Fruit fly (Drosophila melanogaster) whole organism, embryonic: ENCODE data around the gene CG14043.

Source experiments
- CG10267 ChIP-seq: fragments of 200-800 bp; sonication (Bioruptor generic); optimal IDR thresholded peaks from 2 replicates; lab custom pipeline; 2018; ENCODE audit warnings: missing biosample characterization, mild to moderate bottlenecking, missing genetic modification characterization, moderate library complexity
- CG11696 ChIP-seq: fragments of 200-800 bp; sonication (Bioruptor generic); IDR thresholded peaks from 2 replicates; pipeline ENCODE4 v1.3.6; 2022; ENCODE audit warnings: missing biosample characterization, missing genetic modification characterization
- CG13123 ChIP-seq: fragments of 200-800 bp; sonication (Bioruptor generic); optimal IDR thresholded peaks from 2 replicates; lab custom pipeline; 2016; ENCODE audit warnings: missing biosample characterization, missing genetic modification characterization
- CG15073 ChIP-seq: fragments of 200-800 bp; sonication (Bioruptor generic); optimal IDR thresholded peaks from 2 replicates; lab custom pipeline; 2016; ENCODE audit warnings: missing biosample characterization, missing genetic modification characterization
- CG15514 ChIP-seq: fragments of 200-800 bp; sonication (Bioruptor generic); optimal IDR thresholded peaks from 3 replicates; lab custom pipeline; 2017; ENCODE audit warnings: missing biosample characterization, missing genetic modification characterization, mild to moderate bottlenecking, moderate library complexity, missing genetic modification reagents
- CG17186 ChIP-seq: fragments of 200-800 bp; sonication (Bioruptor generic); optimal IDR thresholded peaks from 3 replicates; lab custom pipeline; 2017; ENCODE audit warnings: missing biosample characterization, missing genetic modification reagents, missing genetic modification characterization
- CG18599 ChIP-seq: fragments of 200-800 bp; sonication (Bioruptor generic); optimal IDR thresholded peaks from 3 replicates; lab custom pipeline; 2017; ENCODE audit warnings: missing biosample characterization, missing genetic modification characterization, mild to moderate bottlenecking, moderate library complexity, missing genetic modification reagents
- CG31224 ChIP-seq: fragments of 200-800 bp; sonication (Bioruptor generic); IDR thresholded peaks from 2 replicates; pipeline ENCODE4 v1.3.6; 2022; ENCODE audit warnings: missing biosample characterization, missing genetic modification characterization
- CG33557 ChIP-seq: fragments of 200-800 bp; sonication (Bioruptor generic); optimal IDR thresholded peaks from 2 replicates; lab custom pipeline; 2019; ENCODE audit warnings: missing biosample characterization, mild to moderate bottlenecking, missing genetic modification characterization, moderate library complexity
- CG3407 ChIP-seq: fragments of 200-800 bp; sonication (Bioruptor generic); optimal IDR thresholded peaks from 2 replicates; lab custom pipeline; 2018; ENCODE audit warnings: missing biosample characterization, mild to moderate bottlenecking, missing genetic modification characterization
- CG3726 ChIP-seq: fragments of 200-800 bp; sonication (Bioruptor generic); IDR thresholded peaks from 3 replicates; pipeline ENCODE4, ENCODE4 v1.3.6; 2022; ENCODE audit warnings: missing biosample characterization, missing genetic modification characterization
- CG3995 ChIP-seq: fragments of 200-800 bp; sonication (Bioruptor generic); optimal IDR thresholded peaks from 3 replicates; lab custom pipeline; 2016; ENCODE audit warnings: missing biosample characterization, missing genetic modification characterization
- CG4820 ChIP-seq: fragments of 200-800 bp; sonication (Bioruptor generic); optimal IDR thresholded peaks from 3 replicates; lab custom pipeline; 2016; ENCODE audit warnings: missing biosample characterization, missing genetic modification characterization
- CG4854 ChIP-seq: fragments of 200-800 bp; sonication (Bioruptor generic); optimal IDR thresholded peaks from 2 replicates; lab custom pipeline; 2016; ENCODE audit warnings: missing biosample characterization, missing genetic modification characterization, inconsistent platforms
- CG5953 ChIP-seq: fragments of 200-800 bp; sonication (Bioruptor generic); IDR thresholded peaks from 2 replicates; pipeline ENCODE4 v1.3.6; 2022; ENCODE audit warnings: missing biosample characterization, missing genetic modification characterization
- CG7928 ChIP-seq: fragments of 200-800 bp; sonication (Bioruptor generic); optimal IDR thresholded peaks from 2 replicates; lab custom pipeline; 2017; ENCODE audit warnings: missing biosample characterization, mild to moderate bottlenecking, missing genetic modification characterization
- CG8944 ChIP-seq: fragments of 200-800 bp; sonication (Bioruptor generic); optimal IDR thresholded peaks from 3 replicates; lab custom pipeline; 2016; ENCODE audit warnings: missing biosample characterization, missing genetic modification characterization
- D19B ChIP-seq: fragments of 200-800 bp; sonication (Bioruptor generic); optimal IDR thresholded peaks from 2 replicates; lab custom pipeline; 2017; ENCODE audit warnings: missing biosample characterization, mild to moderate bottlenecking, missing genetic modification characterization
- Dek ChIP-seq: fragments of 200-800 bp; sonication (Bioruptor generic); optimal IDR thresholded peaks from 3 replicates; lab custom pipeline; 2019; ENCODE audit warnings: missing biosample characterization, mild to moderate bottlenecking, missing genetic modification characterization, moderate library complexity
- Dp ChIP-seq: fragments of 200-800 bp; sonication (Bioruptor generic); optimal IDR thresholded peaks from 2 replicates; lab custom pipeline; 2018; ENCODE audit warnings: missing biosample characterization, mild to moderate bottlenecking, missing genetic modification characterization, moderate library complexity
- HLH54F ChIP-seq: fragments of 200-800 bp; sonication (Bioruptor generic); optimal IDR thresholded peaks from 3 replicates; lab custom pipeline; 2016; ENCODE audit warnings: missing biosample characterization, missing genetic modification characterization
- Meics ChIP-seq: fragments of 200-800 bp; sonication (Bioruptor generic); optimal IDR thresholded peaks from 2 replicates; lab custom pipeline; 2017; ENCODE audit warnings: missing biosample characterization, mild to moderate bottlenecking, missing genetic modification characterization
- Myb ChIP-seq: fragments of 200-800 bp; sonication (Bioruptor generic); optimal IDR thresholded peaks from 2 replicates; lab custom pipeline; 2016; ENCODE audit warnings: missing biosample characterization, missing genetic modification characterization
- Rfx ChIP-seq: fragments of 200-800 bp; sonication (Bioruptor generic); IDR thresholded peaks from 2 replicates; pipeline ENCODE4 v1.3.6; 2022; ENCODE audit warnings: missing biosample characterization, missing genetic modification characterization
- bcd ChIP-seq: fragments of 200-800 bp; sonication (Bioruptor generic); optimal IDR thresholded peaks from 2 replicates; lab custom pipeline; 2017; ENCODE audit warnings: missing biosample characterization, mild to moderate bottlenecking, missing genetic modification characterization
- bowl ChIP-seq: fragments of 200-800 bp; sonication (Bioruptor generic); IDR thresholded peaks from 2 replicates; pipeline ENCODE4 v1.3.6; 2022; ENCODE audit warnings: missing biosample characterization, missing genetic modification characterization
- corto ChIP-seq: fragments of 200-800 bp; sonication (Bioruptor generic); optimal IDR thresholded peaks from 2 replicates; lab custom pipeline; 2016; ENCODE audit warnings: missing biosample characterization, mild to moderate bottlenecking, missing genetic modification characterization, moderate library complexity
- cwo ChIP-seq: fragments of 200-800 bp; sonication (Bioruptor generic); optimal IDR thresholded peaks from 3 replicates; lab custom pipeline; 2017; ENCODE audit warnings: missing biosample characterization, missing genetic modification characterization, mild to moderate bottlenecking, moderate library complexity, missing genetic modification reagents
- dimm ChIP-seq: fragments of 200-800 bp; sonication (Bioruptor generic); IDR thresholded peaks from 2 replicates; pipeline ENCODE4 v1.3.6; 2022; ENCODE audit warnings: missing biosample characterization, missing genetic modification characterization
- emc ChIP-seq: fragments of 200-800 bp; sonication (Bioruptor generic); optimal IDR thresholded peaks from 2 replicates; lab custom pipeline; 2016; ENCODE audit warnings: missing biosample characterization, missing genetic modification characterization
- ewg ChIP-seq: fragments of 200-800 bp; sonication (Bioruptor generic); optimal IDR thresholded peaks from 3 replicates; lab custom pipeline; 2017; ENCODE audit warnings: mild to moderate bottlenecking, missing biosample characterization, missing genetic modification reagents, missing genetic modification characterization
- gsb ChIP-seq: fragments of 200-800 bp; sonication (Bioruptor generic); IDR thresholded peaks from 2 replicates; pipeline ENCODE4 v1.3.6; 2022; ENCODE audit warnings: missing biosample characterization, missing genetic modification characterization
- her ChIP-seq: fragments of 200-800 bp; sonication (Bioruptor generic); optimal IDR thresholded peaks from 2 replicates; lab custom pipeline; 2016; ENCODE audit warnings: missing biosample characterization, missing genetic modification characterization
- insv ChIP-seq, 2 experiments: fragments of 200-800 bp; sonication (Bioruptor generic); optimal IDR thresholded peaks; 3 replicates each; lab custom pipeline; 2016 to 2018; ENCODE audit warnings: missing biosample characterization in 2 of 2, missing genetic modification characterization in 2 of 2
- kay ChIP-seq: fragments of 200-800 bp; sonication (Bioruptor generic); optimal IDR thresholded peaks from 2 replicates; lab custom pipeline; 2016; ENCODE audit warnings: missing biosample characterization, missing genetic modification characterization
- odd ChIP-seq: fragments of 200-800 bp; sonication (Bioruptor generic); optimal IDR thresholded peaks from 2 replicates; lab custom pipeline; 2017; ENCODE audit warnings: missing biosample characterization, mild to moderate bottlenecking, missing genetic modification characterization
- scrt ChIP-seq: fragments of 200-800 bp; sonication (Bioruptor generic); optimal IDR thresholded peaks from 2 replicates; lab custom pipeline; 2018; ENCODE audit warnings: missing biosample characterization, mild to moderate bottlenecking, missing genetic modification characterization, moderate library complexity
- shn ChIP-seq: fragments of 200-800 bp; sonication (Bioruptor generic); optimal IDR thresholded peaks from 3 replicates; lab custom pipeline; 2016; ENCODE audit warnings: missing biosample characterization, missing genetic modification characterization
- ssp ChIP-seq: fragments of 200-800 bp; sonication (Bioruptor generic); IDR thresholded peaks from 2 replicates; pipeline ENCODE4 v1.3.6; 2022; ENCODE audit warnings: missing biosample characterization, missing genetic modification characterization
- stc ChIP-seq: fragments of 200-800 bp; sonication (Bioruptor generic); IDR thresholded peaks from 2 replicates; pipeline ENCODE4 v1.3.6; 2022; ENCODE audit warnings: missing biosample characterization, missing genetic modification characterization
- tio ChIP-seq: fragments of 200-800 bp; sonication (Bioruptor generic); optimal IDR thresholded peaks from 2 replicates; lab custom pipeline; 2017; ENCODE audit warnings: missing biosample characterization, missing genetic modification characterization, inconsistent platforms
- trh ChIP-seq: fragments of 200-800 bp; sonication (Bioruptor generic); optimal IDR thresholded peaks from 2 replicates; lab custom pipeline; 2016; ENCODE audit warnings: missing biosample characterization, missing genetic modification characterization
- ttk ChIP-seq: fragments of 200-800 bp; sonication (Bioruptor generic); IDR thresholded peaks from 2 replicates; pipeline ENCODE4 v2.1.2; 2022; ENCODE audit warnings: missing biosample characterization, missing genetic modification characterization

CG14043 gene

DNA sequence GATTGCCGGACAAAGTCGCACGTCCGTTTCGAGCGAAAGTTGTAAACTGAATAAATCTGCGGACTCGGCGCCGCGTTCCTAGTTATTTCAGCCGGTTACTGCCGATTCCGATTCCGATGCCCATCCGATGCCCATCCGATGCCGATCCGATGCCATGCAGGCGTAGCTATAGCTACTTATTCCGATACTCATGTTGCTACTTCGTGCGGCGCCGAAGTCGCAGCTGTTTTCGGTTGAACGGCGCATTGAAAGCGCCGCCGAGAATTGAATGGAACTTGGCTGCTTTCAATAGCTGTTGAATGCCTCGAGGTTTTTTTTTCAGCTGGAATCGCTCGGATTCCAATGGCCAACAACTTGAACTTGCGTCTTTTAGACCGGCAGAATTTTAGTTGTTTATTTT is 43.2 kb upstream of the CG14043 start (continued):
- TF ChIP-seq bcd (GFP tag; lab: Kevin White, UChicago) = no peak
- no peak for TF ChIP-seq ssp (GFP tag; lab: Robert Waterston, UW)
- TF ChIP-seq CG31224 (GFP tag; lab: Robert Waterston, UW) = no peak
- TF ChIP-seq Rfx (GFP tag; lab: Robert Waterston, UW) = peak; percentile 42; the same call in 1 of the 2 replicates
- TF ChIP-seq tio (GFP tag; lab: Kevin White, UChicago) = no peak
- TF ChIP-seq emc (GFP tag; lab: Kevin White, UChicago) = no peak
- no peak for TF ChIP-seq kay
- no peak for TF ChIP-seq bowl
- peak; percentile 45 for TF ChIP-seq CG15514
- no peak for TF ChIP-seq gsb
- TF ChIP-seq CG18599 (GFP tag; lab: Kevin White, UChicago) = peak; percentile 73
- peak; percentile 20 for TF ChIP-seq odd (GFP tag; lab: Kevin White, UChicago)
- TF ChIP-seq CG4820 (GFP tag; lab: Kevin White, UChicago) = no peak
- TF ChIP-seq dimm (GFP tag; lab: Robert Waterston, UW) = no peak
- no peak for TF ChIP-seq insv (GFP tag; optimal IDR thresholded peaks at IDR 0.05; lab: Kevin White, UChicago)
- TF ChIP-seq scrt (GFP tag; lab: Kevin White, UChicago) = peak; percentile 81
- TF ChIP-seq shn (GFP tag; lab: Kevin White, UChicago) = no peak
- TF ChIP-seq CG15073 (GFP tag; lab: Kevin White, UChicago) = no peak
- TF ChIP-seq HLH54F (GFP tag; lab: Kevin White, UChicago) = no peak
- TF ChIP-seq Myb (GFP tag; lab: Kevin White, UChicago) = no peak
- TF ChIP-seq CG13123 (GFP tag; lab: Kevin White, UChicago) = no peak
- TF ChIP-seq ttk = no peak
- TF ChIP-seq CG33557 = no peak
- TF ChIP-seq CG8944 (GFP tag; lab: Kevin White, UChicago) = no peak
- TF ChIP-seq Dp (GFP tag; lab: Kevin White, UChicago) = no peak
- TF ChIP-seq CG17186 (GFP tag; lab: Kevin White, UChicago) = no peak
- TF ChIP-seq CG3407 = no peak
- TF ChIP-seq CG3726 (GFP tag; lab: Robert Waterston, UW) = no peak
- TF ChIP-seq CG3995 (GFP tag; lab: Kevin White, UChicago) = no peak
- no peak for TF ChIP-seq trh (GFP tag; lab: Kevin White, UChicago)
- no peak for TF ChIP-seq cwo (GFP tag; lab: Kevin White, UChicago)
- TF ChIP-seq D19B (GFP tag; lab: Kevin White, UChicago) = no peak
- peak; percentile 28 for TF ChIP-seq Meics (GFP tag; lab: Kevin White, UChicago)
- TF ChIP-seq CG11696 (GFP tag; lab: Robert Waterston, UW) = no peak
- TF ChIP-seq Dek (tag; lab: Kevin White, UChicago) = no peak
- TF ChIP-seq corto = no peak
- no peak for TF ChIP-seq CG4854 (GFP tag; lab: Kevin White, UChicago)
- TF ChIP-seq her = no peak
- TF ChIP-seq CG10267 (tag; lab: Kevin White, UChicago) = no peak
- TF ChIP-seq stc (GFP tag; lab: Robert Waterston, UW) = 0 out of 2 replicates have a peak, but pooled peaks have one; percentile 22
- no peak for TF ChIP-seq CG5953 (GFP tag; lab: Robert Waterston, UW)
- TF ChIP-seq ewg (GFP tag; lab: Kevin White, UChicago) = no peak
- TF ChIP-seq CG7928 (GFP tag; lab: Kevin White, UChicago) = no peak
- TF ChIP-seq, all 482 proteins: peak for 26
